Worm (Caenorhabditis elegans) whole organism, mixed stage, embryonic: ENCODE data around the gene hpo-30.

Experiments
- M03D4.4 ChIP-seq: sonication (generic microtip); optimal IDR thresholded peaks from 2 replicates; lab custom pipeline; 2017; ENCODE audit warnings: mild to moderate bottlenecking, missing genetic modification characterization, missing compliant biosample characterization
- blmp-1 ChIP-seq: fragments of 150-350 bp; optimal IDR thresholded peaks from 2 replicates; lab custom pipeline; 2014; ENCODE audit warnings: missing biosample characterization, missing genetic modification characterization
- ceh-39 ChIP-seq: fragments of 150-350 bp; optimal IDR thresholded peaks from 2 replicates; lab custom pipeline; 2014; ENCODE audit warnings: missing biosample characterization, missing genetic modification characterization
- ceh-43 ChIP-seq: fragments of 200-800 bp; sonication (Bioruptor generic); optimal IDR thresholded peaks from 2 replicates; lab custom pipeline; 2018; ENCODE audit warnings: mild to moderate bottlenecking, missing genetic modification characterization, moderate library complexity, missing compliant biosample characterization
- ceh-83 ChIP-seq: fragments of 200-800 bp; sonication (Bioruptor generic); optimal IDR thresholded peaks from 2 replicates; lab custom pipeline; 2018; ENCODE audit warnings: mild to moderate bottlenecking, missing genetic modification characterization, missing compliant biosample characterization
- cnd-1 ChIP-seq: fragments of 200-800 bp; sonication (Bioruptor generic); optimal IDR thresholded peaks from 2 replicates; lab custom pipeline; 2018; ENCODE audit warnings: mild to moderate bottlenecking, missing genetic modification characterization, missing compliant biosample characterization
- drap-1 ChIP-seq: fragments of 200-800 bp; sonication (Bioruptor generic); optimal IDR thresholded peaks from 3 replicates; lab custom pipeline; 2018; ENCODE audit warnings: mild to moderate bottlenecking, missing genetic modification characterization, missing compliant biosample characterization
- elt-1 ChIP-seq: sonication (generic microtip); optimal IDR thresholded peaks from 2 replicates; lab custom pipeline; 2017; ENCODE audit warnings: missing genetic modification characterization, mild to moderate bottlenecking, missing compliant biosample characterization, antibody characterized with exemption, moderate library complexity, borderline replicate concordance; ENCODE audit not compliant: insufficient read depth
- flh-1 ChIP-seq: fragments of 200-800 bp; sonication (Bioruptor generic); optimal IDR thresholded peaks from 2 replicates; lab custom pipeline; 2018; ENCODE audit warnings: mild to moderate bottlenecking, missing genetic modification characterization, moderate library complexity, missing compliant biosample characterization
- ham-2 ChIP-seq: fragments of 200-800 bp; sonication (Bioruptor generic); optimal IDR thresholded peaks from 2 replicates; lab custom pipeline; 2018; ENCODE audit warnings: mild to moderate bottlenecking, missing genetic modification characterization, missing compliant biosample characterization
- hlh-1 ChIP-seq: fragments of 150-350 bp; optimal IDR thresholded peaks from 2 replicates; lab custom pipeline; 2014; ENCODE audit warnings: missing biosample characterization, missing genetic modification reagents, missing genetic modification characterization
- lin-13 ChIP-seq: fragments of 150-350 bp; optimal IDR thresholded peaks from 2 replicates; lab custom pipeline; 2014; ENCODE audit warnings: missing biosample characterization, missing genetic modification characterization
- lin-32 ChIP-seq: fragments of 200-800 bp; sonication (Bioruptor generic); optimal IDR thresholded peaks from 2 replicates; lab custom pipeline; 2018; ENCODE audit warnings: mild to moderate bottlenecking, missing genetic modification characterization, missing compliant biosample characterization
- lsy-2 ChIP-seq: fragments of 150-350 bp; optimal IDR thresholded peaks from 2 replicates; lab custom pipeline; 2014; ENCODE audit warnings: missing biosample characterization, missing genetic modification characterization
- mab-5 ChIP-seq: fragments of 150-350 bp; optimal IDR thresholded peaks from 2 replicates; lab custom pipeline; 2014; ENCODE audit warnings: missing biosample characterization, missing genetic modification characterization
- mls-2 ChIP-seq: sonication (generic microtip); optimal IDR thresholded peaks from 2 replicates; lab custom pipeline; 2016; ENCODE audit warnings: mild to moderate bottlenecking, missing genetic modification characterization, moderate library complexity, missing compliant biosample characterization
- nhr-12 ChIP-seq: fragments of 150-350 bp; optimal IDR thresholded peaks from 2 replicates; lab custom pipeline; 2014; ENCODE audit warnings: missing biosample characterization, missing genetic modification characterization
- nhr-2 ChIP-seq: fragments of 150-350 bp; optimal IDR thresholded peaks from 2 replicates; lab custom pipeline; 2014; ENCODE audit warnings: missing biosample characterization, missing genetic modification characterization
- nhr-28 ChIP-seq: fragments of 150-350 bp; optimal IDR thresholded peaks from 2 replicates; lab custom pipeline; 2014; ENCODE audit warnings: missing biosample characterization, missing genetic modification characterization
- nhr-76 ChIP-seq: sonication (generic microtip); optimal IDR thresholded peaks from 2 replicates; lab custom pipeline; 2017; ENCODE audit warnings: missing biosample characterization, missing genetic modification characterization
- pha-4 ChIP-seq: fragments of 150-350 bp; optimal IDR thresholded peaks from 2 replicates; lab custom pipeline; 2018; ENCODE audit warnings: missing biosample characterization, missing genetic modification reagents, missing genetic modification characterization
- snpc-4 ChIP-seq: fragments of 150-350 bp; optimal IDR thresholded peaks from 2 replicates; lab custom pipeline; 2014; ENCODE audit warnings: missing biosample characterization, missing genetic modification characterization
- tbx-8 ChIP-seq: fragments of 200-800 bp; sonication (Bioruptor generic); optimal IDR thresholded peaks from 2 replicates; lab custom pipeline; 2018; ENCODE audit warnings: mild to moderate bottlenecking, missing genetic modification characterization, moderate library complexity, missing compliant biosample characterization
- unc-120 ChIP-seq: sonication (generic microtip); optimal IDR thresholded peaks from 2 replicates; lab custom pipeline; 2017; ENCODE audit warnings: missing genetic modification characterization, missing compliant biosample characterization; ENCODE audit not compliant: poor library complexity, severe bottlenecking
- unc-62 ChIP-seq: fragments of 150-350 bp; optimal IDR thresholded peaks from 2 replicates; lab custom pipeline; 2014; ENCODE audit warnings: missing biosample characterization, missing genetic modification reagents, missing genetic modification characterization
- ztf-11 ChIP-seq: fragments of 150-350 bp; optimal IDR thresholded peaks from 2 replicates; lab custom pipeline; 2014; ENCODE audit warnings: missing biosample characterization, missing genetic modification characterization

The hpo-30 gene

ce11 chrV:12310256-12310655 is at the start of gene hpo-30:
Gene hpo-30 (minus strand): TSS chrV:12310356.
- no peak for TF ChIP-seq nhr-76
- TF ChIP-seq mab-5 (tag; lab: Kevin White, UChicago), result no peak
- no peak for TF ChIP-seq lin-13 (tag; lab: Kevin White, UChicago)
- no peak for TF ChIP-seq ceh-39 (tag; lab: Kevin White, UChicago)
- TF ChIP-seq blmp-1 (tag; lab: Kevin White, UChicago), result no peak

ce11 chrV:12358347-12358746 is 48.2 kb upstream of the hpo-30 start, which contains the start of gene F23H12.5:
Gene F23H12.5 (plus strand): TSS chrV:12358647.
- TF ChIP-seq nhr-2 (no peak), ceh-43 (GFP tag; lab: Kevin White, UChicago) (no peak), unc-120 (tag; lab: Kevin White, UChicago) (no peak), unc-62 (GFP tag; lab: Kevin White, UChicago) (no peak), cnd-1 (tag; lab: Kevin White, UChicago) (no peak), lin-13 (tag; lab: Kevin White, UChicago) (no peak)

ce11 chrV:12357632-12358031 is 47.5 kb upstream of the hpo-30 start:
- TF ChIP-seq blmp-1 (tag; lab: Kevin White, UChicago) (peak; percentile 83), cnd-1 (tag; lab: Kevin White, UChicago) (no peak)
- TF ChIP-seq, all 35 proteins: peak for 1

- TF ChIP-seq nhr-28 (tag; lab: Kevin White, UChicago) (no peak), M03D4.4 (tag; lab: Kevin White, UChicago) (peak; percentile 39), nhr-12 (tag; lab: Kevin White, UChicago) (no peak), hlh-1 (tag; lab: Kevin White, UChicago) (no peak), elt-1 (tag; lab: Kevin White, UChicago) (peak; percentile 87), tbx-8 (GFP tag; lab: Kevin White, UChicago) (peak; percentile 6), flh-1 (no peak), ham-2 (GFP tag; lab: Kevin White, UChicago) (peak; percentile 16), unc-62 (GFP tag; lab: Kevin White, UChicago) (peak; percentile 50), blmp-1 (tag; lab: Kevin White, UChicago) (peak; percentile 8)
Observed at ce11 chrV:12354193-12354830, 44.2 kb upstream of the hpo-30 start.

ce11 chrV:12353505-12353904 is 43.3 kb upstream of the hpo-30 start:
- TF ChIP-seq hlh-1 (tag; lab: Kevin White, UChicago) (no peak), mls-2 (tag; lab: Kevin White, UChicago) (peak; percentile 44), lin-13 (tag; lab: Kevin White, UChicago) (no peak)

ce11 chrV:12352881-12353280 is 42.7 kb upstream of the hpo-30 start:
- no peak for TF ChIP-seq drap-1 (GFP tag; lab: Kevin White, UChicago)
- no peak for TF ChIP-seq flh-1
- no peak for TF ChIP-seq ztf-11
- TF ChIP-seq unc-62 (GFP tag; lab: Kevin White, UChicago), result no peak
- no peak for TF ChIP-seq tbx-8 (GFP tag; lab: Kevin White, UChicago)
- TF ChIP-seq ham-2 (GFP tag; lab: Kevin White, UChicago), result peak; percentile 52
- peak; percentile 66 for TF ChIP-seq ceh-83 (GFP tag; lab: Kevin White, UChicago)
- no peak for TF ChIP-seq cnd-1 (tag; lab: Kevin White, UChicago)
- no peak for TF ChIP-seq mls-2 (tag; lab: Kevin White, UChicago)
- no peak for TF ChIP-seq blmp-1 (tag; lab: Kevin White, UChicago)
- TF ChIP-seq nhr-12 (tag; lab: Kevin White, UChicago), result no peak
- TF ChIP-seq hlh-1 (tag; lab: Kevin White, UChicago), result no peak
- no peak for TF ChIP-seq mab-5 (tag; lab: Kevin White, UChicago)
- no peak for TF ChIP-seq lsy-2 (tag; lab: Kevin White, UChicago)
- TF ChIP-seq pha-4, result no peak

- TF ChIP-seq ceh-43 (GFP tag; lab: Kevin White, UChicago) (no peak), elt-1 (tag; lab: Kevin White, UChicago) (no peak), ceh-39 (tag; lab: Kevin White, UChicago) (no peak), M03D4.4 (tag; lab: Kevin White, UChicago) (no peak), lin-13 (tag; lab: Kevin White, UChicago) (no peak), nhr-76 (no peak), lin-32 (GFP tag; lab: Kevin White, UChicago) (no peak), unc-120 (tag; lab: Kevin White, UChicago) (no peak), snpc-4 (tag; lab: Kevin White, UChicago) (no peak), mab-5 (tag; lab: Kevin White, UChicago) (no peak), nhr-12 (tag; lab: Kevin White, UChicago) (no peak), ham-2 (GFP tag; lab: Kevin White, UChicago) (no peak)
Observed at ce11 chrV:12352445-12352844, 42.3 kb upstream of the hpo-30 start, which contains the start of gene sqt-3. Gene sqt-3 (plus strand): TSS chrV:12352745.
